Worm (Caenorhabditis elegans) whole organism, midembryonic: Measurements from ENCODE around the gene F58H1.6.

ENCODE experiments used
- cog-1 ChIP-seq: sonication (generic microtip); optimal IDR thresholded peaks from 2 replicates; lab custom pipeline; 2016; ENCODE audit warnings: missing genetic modification characterization, missing compliant biosample characterization
- klf-2 ChIP-seq: fragments of 200-800 bp; sonication (Bioruptor generic); conservative IDR thresholded peaks from 2 replicates; pipeline ENCODE4 v1.3.6; 2022; ENCODE audit warnings: missing genetic modification reagents, missing genetic modification characterization, missing compliant biosample characterization
- ref-1 ChIP-seq: fragments of 200-800 bp; sonication (Bioruptor generic); conservative IDR thresholded peaks from 2 replicates; pipeline ENCODE4 v1.3.6; 2022; ENCODE audit warnings: missing genetic modification reagents, missing genetic modification characterization, missing compliant biosample characterization
- tab-1 ChIP-seq: fragments of 200-800 bp; sonication (Bioruptor generic); IDR thresholded peaks from 2 replicates; pipeline ENCODE4 v1.3.6; 2022; ENCODE audit warnings: missing genetic modification characterization, missing compliant biosample characterization

DNA sequence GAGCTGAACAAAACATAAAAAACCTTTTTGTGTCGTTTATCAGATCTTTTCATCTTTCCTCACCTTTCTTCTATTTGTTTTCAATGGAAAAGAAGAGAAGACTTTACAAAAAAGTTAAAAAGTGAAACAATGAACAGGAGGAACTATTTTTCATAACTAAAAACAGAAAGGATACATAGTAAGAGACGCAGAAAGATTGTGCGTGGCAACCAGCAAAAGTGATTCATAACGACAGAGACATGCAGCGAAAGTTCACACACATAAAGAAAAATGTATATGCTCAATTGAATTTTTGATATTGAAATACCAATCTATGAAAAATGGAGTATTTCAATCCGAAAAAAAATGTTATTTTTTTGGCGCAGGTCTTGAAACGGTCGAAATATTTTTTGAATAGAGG, 47.4 kb downstream of the F58H1.6 start:
- TF ChIP-seq ref-1 = no peak
- TF ChIP-seq cog-1 (tag; lab: Kevin White, UChicago) = no peak
- TF ChIP-seq tab-1 (GFP tag; lab: Robert Waterston, UW) = no peak
- TF ChIP-seq klf-2 (GFP tag; lab: Robert Waterston, UW) = no peak
